Worm (Caenorhabditis elegans): ENCODE measurements around the gene algn-9.

algn-9 gene

DNA sequence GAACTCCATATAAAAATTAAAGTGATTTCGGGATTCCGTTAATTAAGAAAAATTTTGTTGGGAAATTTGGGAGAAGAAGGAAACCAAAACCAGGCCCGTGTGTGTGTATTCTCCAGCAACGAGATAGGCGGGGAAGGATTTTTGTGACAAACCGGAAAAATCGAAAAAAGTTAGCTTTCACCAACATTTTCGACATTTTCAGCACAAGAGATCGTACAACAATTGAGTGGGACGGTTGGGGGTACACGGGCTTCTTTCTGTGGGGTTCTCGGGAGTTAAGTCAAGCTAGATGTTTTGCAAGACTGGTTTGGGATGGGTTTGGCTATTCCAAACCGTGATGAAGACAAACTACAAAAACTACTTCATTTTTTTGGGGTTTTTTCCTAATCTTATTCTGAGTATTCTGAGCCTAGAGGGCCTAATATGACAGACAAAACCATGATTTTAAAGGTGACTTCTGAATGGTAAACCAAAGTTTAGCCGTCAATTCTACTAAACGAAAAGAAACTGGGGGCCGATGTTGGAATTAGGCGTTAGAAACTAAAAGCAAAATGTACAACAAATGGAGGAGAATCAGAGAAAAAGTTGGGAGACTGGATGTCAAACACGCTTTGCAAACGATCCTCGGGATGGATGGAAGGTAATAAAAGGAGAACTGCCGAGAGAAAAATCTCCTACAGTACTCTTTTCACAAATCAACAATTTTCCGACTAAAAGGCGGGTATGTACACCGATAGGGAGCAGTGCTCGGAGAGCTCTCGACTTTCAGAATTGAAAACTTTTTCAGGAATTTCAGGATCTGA is 41.3 kb upstream of the algn-9 start (continued):
- TF ChIP-seq nhr-11 (tag; optimal IDR thresholded peaks at IDR 0.05) (no peak), sox-4 (tag; optimal IDR thresholded peaks at IDR 0.05) (no peak), nhr-237 (tag; optimal IDR thresholded peaks at IDR 0.05) (no peak), isw-1 (GFP tag; IDR thresholded peaks at IDR 0.05) (no peak), F16B12.6 (tag; optimal IDR thresholded peaks at IDR 0.05) (no peak), dsc-1 (tag; optimal IDR thresholded peaks at IDR 0.05) (no peak), ceh-82 (tag; optimal IDR thresholded peaks at IDR 0.05) (no peak), swsn-7 (tag; optimal IDR thresholded peaks at IDR 0.05) (no peak), elt-3 (tag; optimal IDR thresholded peaks at IDR 0.05) (peak in 1 of 6 experiments; percentile 10), ceh-63 (GFP tag; optimal IDR thresholded peaks at IDR 0.05) (no peak), ama-1 (optimal IDR thresholded peaks at IDR 0.05) (peak; percentile 74), efl-1 (optimal IDR thresholded peaks at IDR 0.05) (peak in 1 of 2 experiments; percentile 8), efl-1 (GFP tag; optimal IDR thresholded peaks at IDR 0.05 in 1 of 2) (peak in 1 of 2 experiments; percentile 88), unc-130 (tag; optimal IDR thresholded peaks at IDR 0.05) (no peak), C16A3.4 (tag; optimal IDR thresholded peaks at IDR 0.05) (no peak), lin-39 (tag; optimal IDR thresholded peaks at IDR 0.05) (no peak), nhr-90 (tag; optimal IDR thresholded peaks at IDR 0.05; ENCODE audit: poor library complexity) (no peak), nhr-19 (GFP tag; conservative IDR thresholded peaks at IDR 0.05) (no peak), lin-35 (GFP tag; optimal IDR thresholded peaks at IDR 0.05) (peak in 1 of 2 experiments; percentile 1), alr-1 (tag; optimal IDR thresholded peaks at IDR 0.05; ENCODE audit: borderline replicate concordance) (no peak), ets-5 (GFP tag; IDR thresholded peaks at IDR 0.05) (0 out of 2 replicates have a peak, but pooled peaks have one; percentile 83), unc-86 (tag; optimal IDR thresholded peaks at IDR 0.05) (no peak), tlp-1 (tag; optimal IDR thresholded peaks at IDR 0.05) (no peak), nhr-47 (tag; optimal IDR thresholded peaks at IDR 0.05) (no peak), elt-2 (tag; optimal IDR thresholded peaks at IDR 0.05) (no peak), tbx-2 (tag; optimal IDR thresholded peaks at IDR 0.05) (no peak), mep-1 (tag; optimal IDR thresholded peaks at IDR 0.05) (no peak), lsy-2 (tag; optimal IDR thresholded peaks at IDR 0.05) (no peak), mef-2 (tag; optimal IDR thresholded peaks at IDR 0.05) (no peak), dpl-1 (GFP tag; optimal IDR thresholded peaks at IDR 0.05) (no peak), ceh-88 (GFP tag; IDR thresholded peaks at IDR 0.05) (no peak), lir-3 (tag; optimal IDR thresholded peaks at IDR 0.05; ENCODE audit: poor library complexity) (no peak), egl-13 (tag; optimal IDR thresholded peaks at IDR 0.05) (no peak), jun-1 (tag; optimal IDR thresholded peaks at IDR 0.05) (no peak)

DNA sequence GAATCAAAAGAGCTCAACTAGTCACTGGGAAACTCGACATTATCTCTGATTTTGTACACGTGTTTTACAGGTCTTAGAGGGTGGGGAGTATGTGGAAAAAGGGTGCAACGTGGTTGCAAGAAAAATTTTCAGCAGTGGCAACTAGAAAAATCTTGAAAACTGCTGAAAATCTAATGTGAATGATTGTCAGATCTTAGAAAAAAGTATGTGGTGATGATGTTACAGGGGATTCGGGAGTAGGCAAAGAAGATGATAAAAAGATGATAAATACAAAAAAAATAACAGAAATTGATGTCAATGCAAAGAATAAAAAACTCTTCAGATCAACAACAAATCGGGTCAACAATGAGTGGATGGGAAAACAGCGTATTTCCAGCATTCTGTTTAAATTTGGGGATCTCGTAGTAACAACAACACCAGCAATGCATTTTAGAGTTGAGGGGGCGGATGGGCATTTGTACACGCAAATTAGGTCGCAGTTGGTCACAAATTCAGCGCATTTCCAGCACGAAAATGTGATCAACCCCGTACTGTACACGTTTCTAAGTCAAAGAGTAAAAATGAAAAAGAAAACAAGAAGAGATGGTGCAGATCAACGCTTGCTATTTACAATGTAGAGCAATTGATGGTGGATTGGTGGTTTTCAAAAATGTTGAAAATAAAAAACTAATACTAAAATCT is 40.5 kb upstream of the algn-9 start:
- TF ChIP-seq efl-1 (optimal IDR thresholded peaks at IDR 0.05) (no peak), efl-1 (GFP tag; optimal IDR thresholded peaks at IDR 0.05 in 1 of 2) (peak in 1 of 2 experiments; percentile 93), nhr-12 (tag; optimal IDR thresholded peaks at IDR 0.05) (no peak), nhr-20 (tag; optimal IDR thresholded peaks at IDR 0.05) (no peak), unc-30 (tag; optimal IDR thresholded peaks at IDR 0.05) (no peak), ama-1 (optimal IDR thresholded peaks at IDR 0.05) (peak; percentile 78), mep-1 (tag; optimal IDR thresholded peaks at IDR 0.05) (peak; percentile 6), isw-1 (GFP tag; IDR thresholded peaks at IDR 0.05) (no peak), lin-14 (GFP tag; optimal IDR thresholded peaks at IDR 0.05) (peak; percentile 3), unc-62 (GFP tag; optimal IDR thresholded peaks at IDR 0.05) (no peak), nhr-71 (tag; optimal IDR thresholded peaks at IDR 0.05) (peak; percentile 10), fkh-8 (tag; optimal IDR thresholded peaks at IDR 0.05) (no peak), ztf-4 (tag; optimal IDR thresholded peaks at IDR 0.05) (peak; percentile 69), vab-15 (tag; optimal IDR thresholded peaks at IDR 0.05) (no peak), nhr-237 (tag; optimal IDR thresholded peaks at IDR 0.05) (no peak), lin-35 (GFP tag; optimal IDR thresholded peaks at IDR 0.05) (peak in 1 of 2 experiments; percentile 33), ets-5 (GFP tag; IDR thresholded peaks at IDR 0.05) (no peak), egl-13 (tag; optimal IDR thresholded peaks at IDR 0.05) (no peak), nhr-85 (tag) (peak; percentile 35), ceh-8 (GFP tag; optimal IDR thresholded peaks at IDR 0.05) (peak; percentile 30)

Data from whole organism, L1 larva.